Worm (Caenorhabditis elegans) whole organism, early embryonic: ENCODE results near the gene msp-152.

ENCODE experiments used
- ama-1 ChIP-seq: fragments of 150-350 bp; optimal IDR thresholded peaks from 2 replicates; lab custom pipeline; 2014
- pes-1 ChIP-seq: fragments of 200-800 bp; sonication (Bioruptor generic); IDR thresholded peaks from 2 replicates; pipeline ENCODE4 v1.3.6; 2022; ENCODE audit warnings: missing genetic modification reagents, missing genetic modification characterization, missing compliant biosample characterization
- tra-4 ChIP-seq: sonication (generic microtip); optimal IDR thresholded peaks from 2 replicates; lab custom pipeline; 2017; ENCODE audit warnings: missing genetic modification characterization, missing compliant biosample characterization

- TF ChIP-seq pes-1 (GFP tag; lab: Robert Waterston, UW), result no peak
- no peak for TF ChIP-seq ama-1
- no peak for TF ChIP-seq tra-4
Observed at ce11 chrII:4908160-4908559, 24.7 kb upstream of the msp-152 start.
